Fruit fly (Drosophila melanogaster): ENCODE data around the gene alph.

Gene alph

DNA sequence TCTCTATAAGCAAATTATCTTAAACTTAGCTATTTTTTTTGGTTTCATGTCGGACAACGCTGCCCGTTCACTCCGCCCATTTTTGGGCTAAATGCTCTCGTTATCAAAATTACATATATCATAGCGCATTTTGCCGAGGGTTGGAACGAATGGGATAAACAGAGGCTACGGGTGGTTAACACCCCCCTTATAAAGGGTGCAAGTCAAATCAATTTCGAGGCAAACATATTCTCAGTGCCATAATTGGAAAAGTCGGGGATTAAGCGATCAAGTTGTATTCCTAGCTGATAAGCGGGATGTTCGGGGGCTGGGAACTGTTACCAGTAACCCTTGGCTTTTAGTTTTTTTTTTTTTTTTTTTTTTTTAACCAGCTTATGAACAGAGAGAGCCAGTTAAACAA, 8.3 kb upstream of the alph start:
- no peak for TF ChIP-seq Sox14 (GFP tag; optimal IDR thresholded peaks at IDR 0.05)
- no peak for TF ChIP-seq CG8632 (GFP tag; optimal IDR thresholded peaks at IDR 0.05)
- no peak for TF ChIP-seq Sox15 (GFP tag; optimal IDR thresholded peaks at IDR 0.05)
- TF ChIP-seq dsx (GFP tag; optimal IDR thresholded peaks at IDR 0.05; ENCODE audit: poor library complexity, severe bottlenecking), result no peak
- no peak for TF ChIP-seq CG10631 (GFP tag; optimal IDR thresholded peaks at IDR 0.05)
- no peak for TF ChIP-seq Smox (GFP tag; optimal IDR thresholded peaks at IDR 0.05)

DNA sequence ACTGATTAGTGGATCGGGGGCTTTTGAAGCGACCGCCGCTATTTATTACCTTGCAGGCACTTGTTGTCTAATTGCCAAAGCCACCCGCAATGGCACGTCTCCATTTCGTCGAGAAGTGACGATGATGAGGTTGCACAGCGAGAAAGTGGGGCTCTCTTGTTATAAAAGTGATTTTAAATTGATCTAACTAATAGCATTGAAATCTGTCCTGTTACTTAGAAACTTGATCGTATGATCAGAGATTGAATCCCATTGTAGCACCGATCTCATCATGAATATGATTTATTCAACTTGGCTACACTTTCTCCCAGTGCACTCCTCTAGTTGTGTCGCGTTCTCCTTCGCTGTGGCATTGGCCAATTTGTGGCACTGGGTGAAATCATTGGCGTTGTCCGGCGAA, 7.4 kb upstream of the alph start:
- TF ChIP-seq fd59A (GFP tag; optimal IDR thresholded peaks at IDR 0.05) (no peak), CG32006 (GFP tag; optimal IDR thresholded peaks at IDR 0.05) (peak; percentile 62), CG10631 (GFP tag; optimal IDR thresholded peaks at IDR 0.05) (no peak), CG11762 (GFP tag; optimal IDR thresholded peaks at IDR 0.05; ENCODE audit: insufficient read depth) (no peak), Ets96B (tag; optimal IDR thresholded peaks at IDR 0.05) (no peak), CG15336 (GFP tag; IDR thresholded peaks at IDR 0.05) (0 out of 2 replicates have a peak, but pooled peaks have one; percentile 17), Eip75B (GFP tag; optimal IDR thresholded peaks at IDR 0.05) (no peak), CG4318 (GFP tag; optimal IDR thresholded peaks at IDR 0.05) (peak; percentile 24), eg (GFP tag; IDR thresholded peaks at IDR 0.05) (0 out of 3 replicates have a peak, but pooled peaks have one; percentile 20), cyc (GFP tag; optimal IDR thresholded peaks at IDR 0.05) (no peak), CG34406 (GFP tag; optimal IDR thresholded peaks at IDR 0.05) (no peak), Hr39 (GFP tag; optimal IDR thresholded peaks at IDR 0.05) (no peak), CG6163 (GFP tag; IDR thresholded peaks at IDR 0.05) (peak; percentile 61; the same call in 2 of the 3 replicates), CG31627 (GFP tag; optimal IDR thresholded peaks at IDR 0.05) (no peak), Sox14 (GFP tag; optimal IDR thresholded peaks at IDR 0.05) (no peak), CG3919 (GFP tag; optimal IDR thresholded peaks at IDR 0.05) (no peak), CG6276 (GFP tag; optimal IDR thresholded peaks at IDR 0.05) (no peak), CG6808 (GFP tag; optimal IDR thresholded peaks at IDR 0.05) (no peak), Hr4 (GFP tag; optimal IDR thresholded peaks at IDR 0.05) (peak; percentile 57), salr (GFP tag; optimal IDR thresholded peaks at IDR 0.05) (no peak), CG8319 (GFP tag; optimal IDR thresholded peaks at IDR 0.05) (no peak), CG7368 (GFP tag; optimal IDR thresholded peaks at IDR 0.05) (no peak), svp (GFP tag) (peak; percentile 49)

dm6 chr3R:29585015-29585701, 6.5 kb upstream of the alph start:
- no peak for TF ChIP-seq Hr38 (GFP tag; optimal IDR thresholded peaks at IDR 0.05)
- peak; percentile 58 for TF ChIP-seq Eip78C (GFP tag)
- TF ChIP-seq esn (GFP tag; optimal IDR thresholded peaks at IDR 0.05), result peak; percentile 13
- TF ChIP-seq svp (GFP tag), result peak; percentile 94
- TF ChIP-seq CG11902 (GFP tag; optimal IDR thresholded peaks at IDR 0.05), result no peak

DNA sequence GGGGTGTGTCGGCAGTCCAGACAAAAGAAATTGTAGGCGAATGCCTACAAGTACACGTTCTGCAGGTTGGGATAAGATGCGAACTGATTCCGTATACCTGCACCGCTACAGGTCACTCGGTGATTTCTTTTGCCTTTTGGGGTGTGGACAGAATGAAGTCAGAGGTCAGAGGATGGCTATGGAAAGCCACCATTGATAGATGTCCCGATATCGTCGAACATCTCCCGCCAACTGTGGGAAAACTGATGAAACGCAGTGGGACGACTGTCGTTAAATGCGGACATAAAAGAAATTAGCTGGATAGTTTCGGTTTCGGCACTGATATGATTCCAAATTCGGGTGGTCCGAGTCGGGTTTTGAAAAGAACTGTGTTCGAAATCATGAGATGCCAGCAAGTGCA, 4.9 kb upstream of the alph start:
- TF ChIP-seq Ets21C (GFP tag; optimal IDR thresholded peaks at IDR 0.05), result no peak

dm6 chr3R:29588004-29588403, 3.6 kb upstream of the alph start, which contains the start of gene CG7567:
TSS of gene CG7567 (minus strand) at chr3R:29588104.
- no peak for TF ChIP-seq CG8119 (GFP tag; IDR thresholded peaks at IDR 0.05)
- TF ChIP-seq svp (GFP tag), result peak; percentile 62
- TF ChIP-seq CG4318 (GFP tag; optimal IDR thresholded peaks at IDR 0.05), result no peak
- no peak for TF ChIP-seq Sox15 (GFP tag; optimal IDR thresholded peaks at IDR 0.05)
- no peak for TF ChIP-seq CG32006 (GFP tag; optimal IDR thresholded peaks at IDR 0.05)

Measured in whole organism, prepupa.